Worm (Caenorhabditis elegans) whole organism, young adult: ENCODE measurements around the gene fbxa-69.

Source experiments
- B0261.1 ChIP-seq: sonication (generic microtip); optimal IDR thresholded peaks from 2 replicates; lab custom pipeline; 2016; ENCODE audit warnings: mild to moderate bottlenecking, missing genetic modification characterization, moderate library complexity, missing compliant biosample characterization
- C06A6.2 ChIP-seq: fragments of 200-800 bp; sonication (Bioruptor generic); conservative IDR thresholded peaks from 2 replicates; pipeline ENCODE4 v1.3.6; 2022; ENCODE audit warnings: missing genetic modification characterization, missing compliant biosample characterization
- F10E7.11 ChIP-seq: sonication (generic microtip); optimal IDR thresholded peaks from 2 replicates; lab custom pipeline; 2017; ENCODE audit warnings: mild to moderate bottlenecking, missing genetic modification characterization, moderate library complexity, missing compliant biosample characterization
- F52B5.7 ChIP-seq: sonication (generic microtip); optimal IDR thresholded peaks from 2 replicates; lab custom pipeline; 2016; ENCODE audit warnings: mild to moderate bottlenecking, missing genetic modification characterization, missing compliant biosample characterization
- T26A5.8 ChIP-seq: sonication (generic microtip); optimal IDR thresholded peaks from 2 replicates; lab custom pipeline; 2016; ENCODE audit warnings: missing genetic modification characterization, missing compliant biosample characterization
- Y53G8AR.9 ChIP-seq: fragments of 200-800 bp; sonication (Bioruptor generic); conservative IDR thresholded peaks from 2 replicates; pipeline ENCODE4 v1.3.6; 2022; ENCODE audit warnings: missing genetic modification reagents, missing genetic modification characterization, missing compliant biosample characterization
- Y67H2A.10 ChIP-seq: fragments of 200-800 bp; sonication (Bioruptor generic); conservative IDR thresholded peaks from 2 replicates; pipeline ENCODE4 v1.3.6; 2022; ENCODE audit warnings: missing genetic modification reagents, missing genetic modification characterization, missing compliant biosample characterization
- Y95B8A.8 ChIP-seq: fragments of 200-800 bp; sonication (Bioruptor generic); IDR thresholded peaks from 2 replicates; pipeline ENCODE4 v1.3.6; 2022; ENCODE audit warnings: missing genetic modification reagents, missing genetic modification characterization, missing compliant biosample characterization
- atf-7 ChIP-seq: sonication (generic microtip); optimal IDR thresholded peaks from 2 replicates; lab custom pipeline; 2017; ENCODE audit warnings: mild to moderate bottlenecking, missing genetic modification characterization, missing compliant biosample characterization
- athp-1 ChIP-seq: sonication (generic microtip); optimal IDR thresholded peaks from 2 replicates; lab custom pipeline; 2017; ENCODE audit warnings: mild to moderate bottlenecking, missing genetic modification characterization, missing compliant biosample characterization
- attf-5 ChIP-seq: fragments of 200-800 bp; sonication (Bioruptor generic); optimal IDR thresholded peaks from 2 replicates; lab custom pipeline; 2018; ENCODE audit warnings: mild to moderate bottlenecking, missing genetic modification characterization, missing compliant biosample characterization
- bed-2 ChIP-seq: fragments of 200-800 bp; sonication (Bioruptor generic); IDR thresholded peaks from 2 replicates; pipeline ENCODE4 v1.3.6; 2022; ENCODE audit warnings: missing genetic modification reagents, missing genetic modification characterization, missing compliant biosample characterization
- ceh-27 ChIP-seq: fragments of 200-800 bp; sonication (Bioruptor generic); optimal IDR thresholded peaks from 2 replicates; lab custom pipeline; 2018; ENCODE audit warnings: mild to moderate bottlenecking, missing genetic modification characterization, moderate library complexity, missing compliant biosample characterization
- ceh-79 ChIP-seq: sonication (generic microtip); optimal IDR thresholded peaks from 2 replicates; lab custom pipeline; 2017; ENCODE audit warnings: mild to moderate bottlenecking, missing genetic modification characterization, missing compliant biosample characterization
- dpl-1 ChIP-seq: fragments of 150-350 bp; optimal IDR thresholded peaks from 2 replicates; lab custom pipeline; 2014; ENCODE audit warnings: missing biosample characterization, missing genetic modification reagents, missing genetic modification characterization
- fkh-3 ChIP-seq: sonication (generic microtip); optimal IDR thresholded peaks from 2 replicates; lab custom pipeline; 2016; ENCODE audit warnings: mild to moderate bottlenecking, missing genetic modification characterization, missing compliant biosample characterization
- hmg-20 ChIP-seq: fragments of 200-800 bp; sonication (Bioruptor generic); IDR thresholded peaks from 2 replicates; pipeline ENCODE4 v1.3.6; 2022; ENCODE audit warnings: missing genetic modification reagents, missing genetic modification characterization, missing compliant biosample characterization
- hsf-1 ChIP-seq: fragments of 200-800 bp; sonication (Bioruptor generic); IDR thresholded peaks from 2 replicates; pipeline ENCODE4 v1.3.6; 2022; ENCODE audit warnings: missing genetic modification reagents, missing genetic modification characterization, missing compliant biosample characterization
- lin-26 ChIP-seq: fragments of 200-800 bp; sonication (Bioruptor generic); IDR thresholded peaks from 2 replicates; pipeline ENCODE4 v1.3.6; 2022; ENCODE audit warnings: missing genetic modification reagents, missing genetic modification characterization, missing compliant biosample characterization
- lin-35 ChIP-seq, 3 experiments: fragments of 150-350 bp in 2 of 3; sonication (generic microtip) in 1 of 3; optimal IDR thresholded peaks; 2 replicates each; lab custom pipeline; 2014 to 2018; ENCODE audit warnings: missing biosample characterization in 3 of 3, missing genetic modification characterization in 3 of 3, missing genetic modification reagents in 3 of 3
- lin-40 ChIP-seq: sonication (generic microtip); optimal IDR thresholded peaks from 2 replicates; lab custom pipeline; 2016; ENCODE audit warnings: missing genetic modification characterization, mild to moderate bottlenecking, missing compliant biosample characterization, missing genotype, missing genetic modification reagents
- lin-54 ChIP-seq: fragments of 200-800 bp; sonication (Bioruptor generic); optimal IDR thresholded peaks from 2 replicates; lab custom pipeline; 2018; ENCODE audit warnings: mild to moderate bottlenecking, missing genetic modification characterization, missing compliant biosample characterization
- lir-1 ChIP-seq: fragments of 200-800 bp; sonication (Bioruptor generic); conservative IDR thresholded peaks from 2 replicates; pipeline ENCODE4 v1.3.6; 2022; ENCODE audit warnings: missing genetic modification reagents, missing genetic modification characterization, missing compliant biosample characterization
- lsy-27 ChIP-seq: sonication (generic microtip); optimal IDR thresholded peaks from 2 replicates; lab custom pipeline; 2017; ENCODE audit warnings: missing genetic modification characterization, mild to moderate bottlenecking, missing compliant biosample characterization, antibody characterized with exemption, missing genotype, borderline replicate concordance; ENCODE audit not compliant: insufficient read depth
- madf-3 ChIP-seq: fragments of 200-800 bp; sonication (Bioruptor generic); IDR thresholded peaks from 2 replicates; pipeline ENCODE4 v1.3.6; 2022; ENCODE audit warnings: missing genetic modification reagents, missing genetic modification characterization, missing compliant biosample characterization
- madf-6 ChIP-seq: fragments of 200-800 bp; sonication (Bioruptor generic); IDR thresholded peaks from 2 replicates; pipeline ENCODE4 v1.3.6; 2022; ENCODE audit warnings: missing genetic modification reagents, missing genetic modification characterization, missing compliant biosample characterization
- madf-8 ChIP-seq: fragments of 200-800 bp; sonication (Bioruptor generic); conservative IDR thresholded peaks from 2 replicates; pipeline ENCODE4 v1.3.6; 2022; ENCODE audit warnings: missing genetic modification reagents, missing genetic modification characterization, missing compliant biosample characterization
- mcd-1 ChIP-seq: fragments of 200-800 bp; sonication (Bioruptor generic); IDR thresholded peaks from 2 replicates; pipeline ENCODE4 v1.3.6; 2022; ENCODE audit warnings: missing genetic modification reagents, missing genetic modification characterization, missing compliant biosample characterization
- mxl-1 ChIP-seq: sonication (generic microtip); optimal IDR thresholded peaks from 2 replicates; lab custom pipeline; 2016; ENCODE audit warnings: missing genetic modification characterization, missing compliant biosample characterization
- nfya-2 ChIP-seq: fragments of 200-800 bp; sonication (Bioruptor generic); IDR thresholded peaks from 2 replicates; pipeline ENCODE4 v1.3.6; 2022; ENCODE audit warnings: missing genetic modification reagents, missing genetic modification characterization, missing compliant biosample characterization
- pha-4 ChIP-seq: fragments of 150-350 bp; sonication (generic microtip); optimal IDR thresholded peaks from 2 replicates; lab custom pipeline; 2014; ENCODE audit warnings: missing biosample characterization, missing genetic modification reagents, missing genetic modification characterization
- sea-2 ChIP-seq: fragments of 200-800 bp; sonication (Bioruptor generic); IDR thresholded peaks from 2 replicates; pipeline ENCODE4 v1.3.6; 2022; ENCODE audit warnings: missing genetic modification characterization, missing compliant biosample characterization
- snpc-1.1 ChIP-seq: sonication (generic microtip); optimal IDR thresholded peaks from 2 replicates; lab custom pipeline; 2017; ENCODE audit warnings: missing genetic modification characterization, mild to moderate bottlenecking, missing compliant biosample characterization, antibody characterized with exemption, moderate library complexity, missing genotype, missing genetic modification reagents; ENCODE audit not compliant: insufficient read depth
- tbx-9 ChIP-seq: sonication (generic microtip); optimal IDR thresholded peaks from 2 replicates; lab custom pipeline; 2016; ENCODE audit warnings: borderline replicate concordance, missing genetic modification characterization, inconsistent platforms, missing compliant biosample characterization
- unc-62 ChIP-seq: fragments of 150-350 bp; optimal IDR thresholded peaks from 2 replicates; lab custom pipeline; 2014; ENCODE audit warnings: missing biosample characterization, missing genetic modification reagents, missing genetic modification characterization
- zfh-2 ChIP-seq: fragments of 200-800 bp; sonication (Bioruptor generic); conservative IDR thresholded peaks from 2 replicates; pipeline ENCODE4 v1.3.6; 2022; ENCODE audit warnings: missing genetic modification reagents, missing genetic modification characterization, missing compliant biosample characterization
- ztf-25 ChIP-seq: fragments of 200-800 bp; sonication (Bioruptor generic); IDR thresholded peaks from 2 replicates; pipeline ENCODE4 v1.3.6; 2022; ENCODE audit warnings: missing genetic modification reagents, missing genetic modification characterization, missing compliant biosample characterization
- ztf-28 ChIP-seq: fragments of 200-800 bp; sonication (Bioruptor generic); IDR thresholded peaks from 2 replicates; pipeline ENCODE4 v1.3.6; 2022; ENCODE audit warnings: missing genetic modification reagents, missing genetic modification characterization, missing compliant biosample characterization
- ztf-3 ChIP-seq: fragments of 200-800 bp; sonication (Bioruptor generic); optimal IDR thresholded peaks from 2 replicates; lab custom pipeline; 2018; ENCODE audit warnings: mild to moderate bottlenecking, missing genetic modification characterization, missing compliant biosample characterization

Gene fbxa-69

ce11 chrV:15766122-15766594 lies 49.6 kb downstream of the fbxa-69 start, which contains the start of the genes haf-3 and F57A10.2 (continued):
- TF ChIP-seq ceh-79 (no peak), dpl-1 (GFP tag; lab: Kevin White, UChicago) (peak; percentile 97), ztf-28 (GFP tag; lab: Robert Waterston, UW) (no peak), bed-2 (GFP tag; lab: Robert Waterston, UW) (no peak), hsf-1 (GFP tag; lab: Robert Waterston, UW) (peak; percentile 82), madf-6 (GFP tag; lab: Robert Waterston, UW) (peak; percentile 85), lir-1 (GFP tag; lab: Robert Waterston, UW) (peak; percentile 65; the same call in 1 of the 2 replicates), mxl-1 (tag; lab: Kevin White, UChicago) (no peak), ztf-25 (GFP tag; lab: Robert Waterston, UW) (no peak), mcd-1 (GFP tag; lab: Robert Waterston, UW) (peak; percentile 92), ceh-27 (GFP tag; lab: Kevin White, UChicago) (peak; percentile 65), lin-35 (GFP tag; optimal IDR thresholded peaks at IDR 0.05; lab: Kevin White, UChicago) (peak; percentile 81 to 97 (median 92)), madf-8 (GFP tag; lab: Robert Waterston, UW) (peak; percentile 62), madf-3 (GFP tag; lab: Robert Waterston, UW) (peak; percentile 81; the same call in 1 of the 2 replicates), Y53G8AR.9 (peak; percentile 91), lin-40 (tag; lab: Kevin White, UChicago) (peak; percentile 93), unc-62 (no peak), Y95B8A.8 (GFP tag; lab: Robert Waterston, UW) (no peak), T26A5.8 (tag; lab: Kevin White, UChicago) (no peak), athp-1 (tag; lab: Kevin White, UChicago) (no peak), ztf-3 (GFP tag; lab: Kevin White, UChicago) (no peak), atf-7 (tag; lab: Kevin White, UChicago) (peak; percentile 55), F10E7.11 (tag; lab: Kevin White, UChicago) (no peak), fkh-3 (tag; lab: Kevin White, UChicago) (no peak), snpc-1.1 (tag; lab: Kevin White, UChicago) (peak; percentile 46), nfya-2 (GFP tag; lab: Robert Waterston, UW) (no peak), hmg-20 (GFP tag; lab: Robert Waterston, UW) (peak; percentile 75; the same call in 1 of the 2 replicates), lsy-27 (tag; lab: Kevin White, UChicago) (no peak), attf-5 (GFP tag; lab: Kevin White, UChicago) (peak; percentile 50), C06A6.2 (GFP tag; lab: Robert Waterston, UW) (peak; percentile 75), B0261.1 (peak; percentile 34), sea-2 (no peak), zfh-2 (GFP tag; lab: Robert Waterston, UW) (no peak), pha-4 (peak; percentile 86), F52B5.7 (no peak), lin-26 (GFP tag; lab: Robert Waterston, UW) (no peak), lin-54 (GFP tag; lab: Kevin White, UChicago) (peak; percentile 99), Y67H2A.10 (GFP tag; lab: Robert Waterston, UW) (no peak), tbx-9 (tag; lab: Kevin White, UChicago) (no peak)
